Worm (Caenorhabditis elegans) whole organism, L4/young adult: ENCODE results near the gene T19H12.6.
"Not testable (repeated sequence)": the region's sequence is repeated elsewhere in the genome, so short reads cannot be mapped to it uniquely, and the experiment has no call there.

ENCODE experiments used
- W03F9.2 ChIP-seq: fragments of 150-350 bp; optimal IDR thresholded peaks from 2 replicates; lab custom pipeline; 2014; ENCODE audit warnings: missing biosample characterization, missing genetic modification characterization
- dao-5 ChIP-seq: sonication (generic microtip); optimal IDR thresholded peaks from 2 replicates; lab custom pipeline; 2016; ENCODE audit warnings: missing genotype, missing genetic modification characterization, moderate library complexity, missing compliant biosample characterization

ce11 chrV:4900020-4900419, 22.5 kb upstream of the T19H12.6 start, which contains the start of gene ugt-10:
- not testable (repeated sequence) for TF ChIP-seq dao-5, W03F9.2 (tag; lab: Kevin White, UChicago)
